Worm (Caenorhabditis elegans) whole organism, midembryonic: ENCODE data around the gene teg-1.

Experiments used
- T22C8.4 ChIP-seq: fragments of 200-800 bp; sonication (Bioruptor generic); IDR thresholded peaks from 2 replicates; pipeline ENCODE4 v1.3.6; 2022; ENCODE audit warnings: missing genetic modification characterization, missing compliant biosample characterization
- cog-1 ChIP-seq: sonication (generic microtip); optimal IDR thresholded peaks from 2 replicates; lab custom pipeline; 2016; ENCODE audit warnings: missing genetic modification characterization, missing compliant biosample characterization
- flt-1 ChIP-seq: fragments of 200-800 bp; sonication (Bioruptor generic); IDR thresholded peaks from 2 replicates; pipeline ENCODE4 v1.3.6; 2022; ENCODE audit warnings: missing genetic modification characterization, missing compliant biosample characterization
- klf-2 ChIP-seq: fragments of 200-800 bp; sonication (Bioruptor generic); conservative IDR thresholded peaks from 2 replicates; pipeline ENCODE4 v1.3.6; 2022; ENCODE audit warnings: missing genetic modification reagents, missing genetic modification characterization, missing compliant biosample characterization
- med-1 ChIP-seq: sonication (generic microtip); optimal IDR thresholded peaks from 2 replicates; lab custom pipeline; 2017; ENCODE audit warnings: missing genetic modification characterization, mild to moderate bottlenecking, missing compliant biosample characterization, antibody characterized with exemption, missing genetic modification reagents; ENCODE audit not compliant: insufficient read depth
- ref-1 ChIP-seq: fragments of 200-800 bp; sonication (Bioruptor generic); conservative IDR thresholded peaks from 2 replicates; pipeline ENCODE4 v1.3.6; 2022; ENCODE audit warnings: missing genetic modification reagents, missing genetic modification characterization, missing compliant biosample characterization
- tab-1 ChIP-seq: fragments of 200-800 bp; sonication (Bioruptor generic); IDR thresholded peaks from 2 replicates; pipeline ENCODE4 v1.3.6; 2022; ENCODE audit warnings: missing genetic modification characterization, missing compliant biosample characterization
- ztf-23 ChIP-seq: fragments of 200-800 bp; sonication (Bioruptor generic); IDR thresholded peaks from 2 replicates; pipeline ENCODE4 v1.3.6; 2022; ENCODE audit warnings: missing genetic modification reagents, missing genetic modification characterization, missing compliant biosample characterization

DNA sequence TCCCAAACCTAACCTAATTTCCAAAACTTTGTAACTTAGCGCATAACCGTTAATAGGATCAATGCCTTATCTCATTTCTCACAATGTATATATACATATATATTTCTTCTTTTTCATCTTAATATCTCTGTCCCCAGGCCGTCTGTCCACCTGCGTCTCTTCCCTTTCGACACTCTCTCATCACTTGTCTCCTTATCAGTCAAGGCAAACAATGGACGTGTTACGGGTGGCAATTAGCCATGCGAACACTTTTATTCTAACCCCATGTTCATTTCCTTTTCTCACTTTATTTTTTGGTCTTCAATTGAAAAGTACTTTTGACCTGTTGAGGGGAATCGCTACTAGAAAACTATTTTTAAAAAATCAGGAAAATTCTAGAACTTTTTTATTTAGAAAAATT, 39.4 kb upstream of the teg-1 start:
- no peak for TF ChIP-seq ztf-23 (GFP tag; lab: Robert Waterston, UW)
- no peak for TF ChIP-seq klf-2 (GFP tag; lab: Robert Waterston, UW)
- TF ChIP-seq cog-1 (tag; lab: Kevin White, UChicago), result no peak
- no peak for TF ChIP-seq flt-1 (GFP tag; lab: Robert Waterston, UW)
- TF ChIP-seq med-1 (GFP tag; lab: Kevin White, UChicago), result no peak
- TF ChIP-seq ref-1, result no peak
- TF ChIP-seq T22C8.4 (GFP tag; lab: Robert Waterston, UW), result no peak
- no peak for TF ChIP-seq tab-1 (GFP tag; lab: Robert Waterston, UW)
